Worm (Caenorhabditis elegans) whole organism, midembryonic: ENCODE data around the gene cpx-2.

Experiments used
- T22C8.4 ChIP-seq: fragments of 200-800 bp; sonication (Bioruptor generic); IDR thresholded peaks from 2 replicates; pipeline ENCODE4 v1.3.6; 2022; ENCODE audit warnings: missing genetic modification characterization, missing compliant biosample characterization
- cog-1 ChIP-seq: sonication (generic microtip); optimal IDR thresholded peaks from 2 replicates; lab custom pipeline; 2016; ENCODE audit warnings: missing genetic modification characterization, missing compliant biosample characterization
- flt-1 ChIP-seq: fragments of 200-800 bp; sonication (Bioruptor generic); IDR thresholded peaks from 2 replicates; pipeline ENCODE4 v1.3.6; 2022; ENCODE audit warnings: missing genetic modification characterization, missing compliant biosample characterization
- klf-2 ChIP-seq: fragments of 200-800 bp; sonication (Bioruptor generic); conservative IDR thresholded peaks from 2 replicates; pipeline ENCODE4 v1.3.6; 2022; ENCODE audit warnings: missing genetic modification reagents, missing genetic modification characterization, missing compliant biosample characterization
- med-1 ChIP-seq: sonication (generic microtip); optimal IDR thresholded peaks from 2 replicates; lab custom pipeline; 2017; ENCODE audit warnings: missing genetic modification characterization, mild to moderate bottlenecking, missing compliant biosample characterization, antibody characterized with exemption, missing genetic modification reagents; ENCODE audit not compliant: insufficient read depth
- ref-1 ChIP-seq: fragments of 200-800 bp; sonication (Bioruptor generic); conservative IDR thresholded peaks from 2 replicates; pipeline ENCODE4 v1.3.6; 2022; ENCODE audit warnings: missing genetic modification reagents, missing genetic modification characterization, missing compliant biosample characterization
- tab-1 ChIP-seq: fragments of 200-800 bp; sonication (Bioruptor generic); IDR thresholded peaks from 2 replicates; pipeline ENCODE4 v1.3.6; 2022; ENCODE audit warnings: missing genetic modification characterization, missing compliant biosample characterization
- ztf-23 ChIP-seq: fragments of 200-800 bp; sonication (Bioruptor generic); IDR thresholded peaks from 2 replicates; pipeline ENCODE4 v1.3.6; 2022; ENCODE audit warnings: missing genetic modification reagents, missing genetic modification characterization, missing compliant biosample characterization
- ztf-29 ChIP-seq: fragments of 200-800 bp; sonication (Bioruptor generic); IDR thresholded peaks from 2 replicates; pipeline ENCODE4 v1.3.6; 2022; ENCODE audit warnings: missing genetic modification reagents, missing genetic modification characterization, missing compliant biosample characterization

Gene cpx-2

ce11 chrX:13071120-13071519 lies at the start of gene cpx-2:
TSS of gene cpx-2 (minus strand) at chrX:13071220.
- TF ChIP-seq T22C8.4 (GFP tag; lab: Robert Waterston, UW) (no peak), cog-1 (tag; lab: Kevin White, UChicago) (no peak), flt-1 (GFP tag; lab: Robert Waterston, UW) (no peak), med-1 (GFP tag; lab: Kevin White, UChicago) (no peak), ztf-23 (GFP tag; lab: Robert Waterston, UW) (no peak), klf-2 (GFP tag; lab: Robert Waterston, UW) (no peak), ztf-29 (no peak), tab-1 (GFP tag; lab: Robert Waterston, UW) (no peak), ref-1 (no peak)

- TF ChIP-seq ztf-23 (GFP tag; lab: Robert Waterston, UW) = no peak
- TF ChIP-seq T22C8.4 (GFP tag; lab: Robert Waterston, UW) = peak; percentile 42; the same call in 1 of the 2 replicates
- no peak for TF ChIP-seq klf-2 (GFP tag; lab: Robert Waterston, UW)
- no peak for TF ChIP-seq ref-1
- no peak for TF ChIP-seq flt-1 (GFP tag; lab: Robert Waterston, UW)
Measured at ce11 chrX:13119900-13120299, 48.9 kb upstream of the cpx-2 start.

- TF ChIP-seq flt-1 (GFP tag; lab: Robert Waterston, UW) (no peak), klf-2 (GFP tag; lab: Robert Waterston, UW) (no peak), T22C8.4 (GFP tag; lab: Robert Waterston, UW) (no peak), ztf-29 (no peak), ztf-23 (GFP tag; lab: Robert Waterston, UW) (no peak), tab-1 (GFP tag; lab: Robert Waterston, UW) (no peak), med-1 (GFP tag; lab: Kevin White, UChicago) (no peak), ref-1 (no peak), cog-1 (tag; lab: Kevin White, UChicago) (no peak)
Measured at ce11 chrX:13116380-13116779, 45.4 kb upstream of the cpx-2 start.

- TF ChIP-seq cog-1 (tag; lab: Kevin White, UChicago) = no peak
- no peak for TF ChIP-seq T22C8.4 (GFP tag; lab: Robert Waterston, UW)
- no peak for TF ChIP-seq ztf-23 (GFP tag; lab: Robert Waterston, UW)
- TF ChIP-seq klf-2 (GFP tag; lab: Robert Waterston, UW) = no peak
- TF ChIP-seq ztf-29 = no peak
- no peak for TF ChIP-seq tab-1 (GFP tag; lab: Robert Waterston, UW)
- TF ChIP-seq ref-1 = no peak
- TF ChIP-seq med-1 (GFP tag; lab: Kevin White, UChicago) = no peak
- TF ChIP-seq flt-1 (GFP tag; lab: Robert Waterston, UW) = no peak
Measured at ce11 chrX:13115694-13116093, 44.7 kb upstream of the cpx-2 start.

- TF ChIP-seq klf-2 (GFP tag; lab: Robert Waterston, UW) = no peak
- TF ChIP-seq ref-1 = no peak
- no peak for TF ChIP-seq med-1 (GFP tag; lab: Kevin White, UChicago)
- no peak for TF ChIP-seq ztf-29
- TF ChIP-seq T22C8.4 (GFP tag; lab: Robert Waterston, UW) = no peak
- no peak for TF ChIP-seq tab-1 (GFP tag; lab: Robert Waterston, UW)
- TF ChIP-seq flt-1 (GFP tag; lab: Robert Waterston, UW) = no peak
- no peak for TF ChIP-seq ztf-23 (GFP tag; lab: Robert Waterston, UW)
- no peak for TF ChIP-seq cog-1 (tag; lab: Kevin White, UChicago)
Measured at ce11 chrX:13113457-13113856, 42.4 kb upstream of the cpx-2 start, which contains the start of gene F17H10.2. TSS of gene F17H10.2 (plus strand) at chrX:13113772.

- TF ChIP-seq ztf-29 (no peak), med-1 (GFP tag; lab: Kevin White, UChicago) (no peak), flt-1 (GFP tag; lab: Robert Waterston, UW) (no peak), cog-1 (tag; lab: Kevin White, UChicago) (no peak), ztf-23 (GFP tag; lab: Robert Waterston, UW) (no peak), ref-1 (no peak), klf-2 (GFP tag; lab: Robert Waterston, UW) (no peak), tab-1 (GFP tag; lab: Robert Waterston, UW) (no peak), T22C8.4 (GFP tag; lab: Robert Waterston, UW) (no peak)
Measured at ce11 chrX:13112664-13113063, 41.6 kb upstream of the cpx-2 start.

- no peak for TF ChIP-seq tab-1 (GFP tag; lab: Robert Waterston, UW)
- TF ChIP-seq flt-1 (GFP tag; lab: Robert Waterston, UW) = no peak
Measured at ce11 chrX:13110004-13110403, 39.0 kb upstream of the cpx-2 start.

- no peak for TF ChIP-seq klf-2 (GFP tag; lab: Robert Waterston, UW)
- TF ChIP-seq ztf-23 (GFP tag; lab: Robert Waterston, UW) = no peak
- no peak for TF ChIP-seq ztf-29
Measured at ce11 chrX:13108664-13109063, 37.6 kb upstream of the cpx-2 start.

- TF ChIP-seq flt-1 (GFP tag; lab: Robert Waterston, UW) = no peak
- no peak for TF ChIP-seq tab-1 (GFP tag; lab: Robert Waterston, UW)
- TF ChIP-seq ztf-29 = no peak
- TF ChIP-seq med-1 (GFP tag; lab: Kevin White, UChicago) = no peak
- no peak for TF ChIP-seq ref-1
- no peak for TF ChIP-seq ztf-23 (GFP tag; lab: Robert Waterston, UW)
- no peak for TF ChIP-seq T22C8.4 (GFP tag; lab: Robert Waterston, UW)
- TF ChIP-seq klf-2 (GFP tag; lab: Robert Waterston, UW) = no peak
- TF ChIP-seq cog-1 (tag; lab: Kevin White, UChicago) = no peak
Measured at ce11 chrX:13106177-13106761, 35.2 kb upstream of the cpx-2 start.

- TF ChIP-seq tab-1 (GFP tag; lab: Robert Waterston, UW) (no peak), flt-1 (GFP tag; lab: Robert Waterston, UW) (peak; percentile 65; the same call in 1 of the 2 replicates)
Measured at ce11 chrX:13104966-13105365, 33.9 kb upstream of the cpx-2 start, which contains the start of gene F17H10.1. TSS of gene F17H10.1 (plus strand) at chrX:13105241.
